Fruit fly (Drosophila melanogaster) Kc167 (cell line): ENCODE measurements around the gene egh.

Source experiments
- Myc ChIP-seq: fragments of >200 bp; optimal IDR thresholded peaks from 2 replicates; lab custom pipeline; 2017; ENCODE audit warnings: missing external identifiers
- Sin3A ChIP-seq: fragments of >200 bp; optimal IDR thresholded peaks from 2 replicates; lab custom pipeline; 2018; ENCODE audit warnings: missing external identifiers
- h ChIP-seq: fragments of >200 bp; optimal IDR thresholded peaks from 3 replicates; lab custom pipeline; 2018; ENCODE audit warnings: missing external identifiers
- insv ChIP-seq: fragments of >200 bp; optimal IDR thresholded peaks from 3 replicates; lab custom pipeline; 2018; ENCODE audit warnings: missing external identifiers
- psq ChIP-seq: fragments of >200 bp; optimal IDR thresholded peaks from 2 replicates; lab custom pipeline; 2017; ENCODE audit warnings: missing external identifiers
- ttk ChIP-seq: sonication (Bioruptor generic); optimal IDR thresholded peaks from 2 replicates; lab custom pipeline; 2017; ENCODE audit warnings: missing external identifiers

The egh gene

dm6 chrX:2588415-2589411 lies at the start of gene egh:
Gene egh, plus strand, starts transcription at chrX:2588503.
- TF ChIP-seq ttk (lab: Kevin White, UChicago) (no peak), Sin3A (no peak)

- no peak for TF ChIP-seq psq (lab: Kevin White, UChicago)
- TF ChIP-seq Myc (lab: Kevin White, UChicago), result no peak
- TF ChIP-seq insv (lab: Kevin White, UChicago), result no peak
- no peak for TF ChIP-seq h (lab: Kevin White, UChicago)
- no peak for TF ChIP-seq Sin3A
- TF ChIP-seq ttk (lab: Kevin White, UChicago), result no peak
Measured at dm6 chrX:2539495-2539894, 48.8 kb upstream of the egh start.

dm6 chrX:2542500-2542899 lies 45.8 kb upstream of the egh start:
- no peak for TF ChIP-seq h (lab: Kevin White, UChicago)
- TF ChIP-seq Sin3A, result no peak
- TF ChIP-seq Myc (lab: Kevin White, UChicago), result no peak

- no peak for TF ChIP-seq ttk (lab: Kevin White, UChicago)
- no peak for TF ChIP-seq psq (lab: Kevin White, UChicago)
- no peak for TF ChIP-seq Sin3A
- no peak for TF ChIP-seq h (lab: Kevin White, UChicago)
- no peak for TF ChIP-seq insv (lab: Kevin White, UChicago)
- no peak for TF ChIP-seq Myc (lab: Kevin White, UChicago)
Measured at dm6 chrX:2545328-2545758, 43.0 kb upstream of the egh start, which contains the start of gene trol. Gene trol, minus strand, starts transcription at chrX:2545427.

dm6 chrX:2546260-2546659 lies 42.0 kb upstream of the egh start:
- TF ChIP-seq insv (lab: Kevin White, UChicago), result no peak
- no peak for TF ChIP-seq h (lab: Kevin White, UChicago)
- no peak for TF ChIP-seq Myc (lab: Kevin White, UChicago)
- TF ChIP-seq Sin3A, result no peak
- TF ChIP-seq ttk (lab: Kevin White, UChicago), result no peak
- no peak for TF ChIP-seq psq (lab: Kevin White, UChicago)

dm6 chrX:2546664-2547487 lies 41.4 kb upstream of the egh start:
- TF ChIP-seq insv (lab: Kevin White, UChicago) (no peak), Sin3A (no peak), h (lab: Kevin White, UChicago) (no peak)

dm6 chrX:2551906-2552305 lies 36.4 kb upstream of the egh start, which contains the start of gene Pdfr:
Gene Pdfr, plus strand, starts transcription at chrX:2552206.
- TF ChIP-seq psq (lab: Kevin White, UChicago) (no peak), h (lab: Kevin White, UChicago) (no peak), insv (lab: Kevin White, UChicago) (no peak), Sin3A (no peak), Myc (lab: Kevin White, UChicago) (no peak), ttk (lab: Kevin White, UChicago) (no peak)

- no peak for TF ChIP-seq psq (lab: Kevin White, UChicago)
- TF ChIP-seq insv (lab: Kevin White, UChicago), result no peak
- no peak for TF ChIP-seq h (lab: Kevin White, UChicago)
- no peak for TF ChIP-seq Sin3A
- no peak for TF ChIP-seq ttk (lab: Kevin White, UChicago)
- TF ChIP-seq Myc (lab: Kevin White, UChicago), result no peak
Measured at dm6 chrX:2553862-2554261, 34.4 kb upstream of the egh start.

- TF ChIP-seq h (lab: Kevin White, UChicago) (no peak), psq (lab: Kevin White, UChicago) (no peak)
Measured at dm6 chrX:2580319-2581008, 7.8 kb upstream of the egh start, which contains the start of the genes Vha36-3 and AANATL7. Gene Vha36-3, minus strand, starts transcription at chrX:2580560. Gene AANATL7, plus strand, starts transcription at chrX:2580958.

dm6 chrX:2581793-2582503 lies 6.4 kb upstream of the egh start:
- TF ChIP-seq Myc (lab: Kevin White, UChicago), result no peak

dm6 chrX:2585055-2585715 lies 3.1 kb upstream of the egh start, which contains the start of gene CG13760:
Gene CG13760, minus strand, starts transcription at chrX:2585699.
- TF ChIP-seq Sin3A (no peak), Myc (lab: Kevin White, UChicago) (no peak), insv (lab: Kevin White, UChicago) (no peak), h (lab: Kevin White, UChicago) (no peak), psq (lab: Kevin White, UChicago) (no peak)
